Fruit fly (Drosophila melanogaster) Kc167 (cell line): Measurements from ENCODE around the gene Ass.

Experiments used
- Myc ChIP-seq: fragments of >200 bp; optimal IDR thresholded peaks from 2 replicates; lab custom pipeline; 2017; ENCODE audit warnings: missing external identifiers
- Sin3A ChIP-seq: fragments of >200 bp; optimal IDR thresholded peaks from 2 replicates; lab custom pipeline; 2018; ENCODE audit warnings: missing external identifiers
- h ChIP-seq: fragments of >200 bp; optimal IDR thresholded peaks from 3 replicates; lab custom pipeline; 2018; ENCODE audit warnings: missing external identifiers
- insv ChIP-seq: fragments of >200 bp; optimal IDR thresholded peaks from 3 replicates; lab custom pipeline; 2018; ENCODE audit warnings: missing external identifiers
- psq ChIP-seq: fragments of >200 bp; optimal IDR thresholded peaks from 2 replicates; lab custom pipeline; 2017; ENCODE audit warnings: missing external identifiers
- ttk ChIP-seq: sonication (Bioruptor generic); optimal IDR thresholded peaks from 2 replicates; lab custom pipeline; 2017; ENCODE audit warnings: missing external identifiers

Ass gene

dm6 chr3R:6627800-6628199, 16.4 kb downstream of the Ass start, which contains the start of gene sowi:
TSS of gene sowi (minus strand) at chr3R:6627900.
- no peak for TF ChIP-seq insv (lab: Kevin White, UChicago)
- TF ChIP-seq Sin3A = no peak
- no peak for TF ChIP-seq h (lab: Kevin White, UChicago)
- TF ChIP-seq ttk = no peak
- no peak for TF ChIP-seq Myc (lab: Kevin White, UChicago)
- TF ChIP-seq psq (lab: Kevin White, UChicago) = no peak

dm6 chr3R:6608814-6609213, 35.4 kb downstream of the Ass start, which contains the start of gene glob2:
TSS of gene glob2 (minus strand) at chr3R:6608914.
- TF ChIP-seq insv (lab: Kevin White, UChicago) (no peak), Myc (lab: Kevin White, UChicago) (no peak), Sin3A (no peak), psq (lab: Kevin White, UChicago) (no peak), ttk (no peak), h (lab: Kevin White, UChicago) (no peak)

- TF ChIP-seq Sin3A = no peak
- no peak for TF ChIP-seq psq (lab: Kevin White, UChicago)
- no peak for TF ChIP-seq ttk
- TF ChIP-seq Myc (lab: Kevin White, UChicago) = no peak
- TF ChIP-seq h (lab: Kevin White, UChicago) = no peak
- no peak for TF ChIP-seq insv (lab: Kevin White, UChicago)
These were observed 39.1 kb downstream of the Ass start for dm6 chr3R:6605142-6605541.

- TF ChIP-seq h (lab: Kevin White, UChicago) (no peak), Sin3A (no peak), insv (lab: Kevin White, UChicago) (no peak), Myc (lab: Kevin White, UChicago) (no peak), ttk (no peak), psq (lab: Kevin White, UChicago) (no peak)
These were observed 43.3 kb downstream of the Ass start, which contains the start of gene CG31482 for dm6 chr3R:6600942-6601341. TSS of gene CG31482 (plus strand) at chr3R:6601242.

dm6 chr3R:6597922-6598321, 46.3 kb downstream of the Ass start, which contains the start of gene CG1138:
TSS of gene CG1138 (minus strand) at chr3R:6598022.
- TF ChIP-seq Myc (lab: Kevin White, UChicago) = no peak
- no peak for TF ChIP-seq psq (lab: Kevin White, UChicago)
- no peak for TF ChIP-seq insv (lab: Kevin White, UChicago)
- TF ChIP-seq h (lab: Kevin White, UChicago) = no peak
- TF ChIP-seq ttk = no peak
- no peak for TF ChIP-seq Sin3A

dm6 chr3R:6593068-6593567, 51.1 kb downstream of the Ass start, which contains the start of gene dpr11:
TSS of gene dpr11 (minus strand) at chr3R:6593330.
- TF ChIP-seq Sin3A (no peak), Myc (lab: Kevin White, UChicago) (no peak), ttk (no peak), insv (lab: Kevin White, UChicago) (no peak), psq (lab: Kevin White, UChicago) (no peak), h (lab: Kevin White, UChicago) (no peak)
